Worm (Caenorhabditis elegans) whole organism, late embryonic: ENCODE results near the gene srz-64.

Source experiments
- K09A11.1 ChIP-seq: sonication (generic microtip); optimal IDR thresholded peaks from 2 replicates; lab custom pipeline; 2017; ENCODE audit warnings: antibody characterized with exemption, mild to moderate bottlenecking, missing genetic modification characterization, missing compliant biosample characterization; ENCODE audit not compliant: insufficient read depth
- ama-1 ChIP-seq: fragments of 150-350 bp; optimal IDR thresholded peaks from 2 replicates; lab custom pipeline; 2014
- fkh-10 ChIP-seq: fragments of 150-350 bp; optimal IDR thresholded peaks from 2 replicates; lab custom pipeline; 2014; ENCODE audit warnings: missing biosample characterization, missing genetic modification reagents, missing genetic modification characterization
- hlh-13 ChIP-seq: fragments of 200-800 bp; sonication (Bioruptor generic); optimal IDR thresholded peaks from 2 replicates; lab custom pipeline; 2018; ENCODE audit warnings: mild to moderate bottlenecking, missing genetic modification characterization, missing compliant biosample characterization
- pha-4 ChIP-seq: fragments of 150-350 bp; optimal IDR thresholded peaks from 2 replicates; lab custom pipeline; 2018; ENCODE audit warnings: missing biosample characterization, missing genetic modification reagents, missing genetic modification characterization
- sdc-2 ChIP-seq: sonication (generic microtip); optimal IDR thresholded peaks from 2 replicates; lab custom pipeline; 2016; ENCODE audit warnings: missing genotype, missing genetic modification characterization, missing compliant biosample characterization
- sox-4 ChIP-seq: sonication (generic microtip); optimal IDR thresholded peaks from 2 replicates; lab custom pipeline; 2017; ENCODE audit warnings: mild to moderate bottlenecking, missing genetic modification characterization, inconsistent platforms, missing compliant biosample characterization
- tbx-2 ChIP-seq: sonication (generic microtip); optimal IDR thresholded peaks from 2 replicates; lab custom pipeline; 2016; ENCODE audit warnings: missing genetic modification characterization, missing compliant biosample characterization
- unc-86 ChIP-seq: sonication (generic microtip); optimal IDR thresholded peaks from 2 replicates; lab custom pipeline; 2016; ENCODE audit warnings: missing genetic modification characterization, missing compliant biosample characterization
- zip-5 ChIP-seq: sonication (generic microtip); optimal IDR thresholded peaks from 2 replicates; lab custom pipeline; 2016; ENCODE audit warnings: missing genetic modification characterization, missing compliant biosample characterization

ce11 chrII:1271814-1272213, 21.2 kb downstream of the srz-64 start, which contains the start of gene srw-66:
- TF ChIP-seq pha-4 (tag; lab: Kevin White, UChicago) (no peak), tbx-2 (no peak), sdc-2 (tag; lab: Kevin White, UChicago) (no peak), K09A11.1 (tag; lab: Kevin White, UChicago) (no peak), zip-5 (no peak), ama-1 (lab: Kevin White, UChicago) (no peak), hlh-13 (GFP tag; lab: Kevin White, UChicago) (no peak), fkh-10 (GFP tag; lab: Kevin White, UChicago) (no peak), sox-4 (tag; lab: Kevin White, UChicago) (no peak), unc-86 (tag; lab: Kevin White, UChicago) (no peak)
